Fruit fly (Drosophila melanogaster): ENCODE data around the gene trbl.

DNA sequence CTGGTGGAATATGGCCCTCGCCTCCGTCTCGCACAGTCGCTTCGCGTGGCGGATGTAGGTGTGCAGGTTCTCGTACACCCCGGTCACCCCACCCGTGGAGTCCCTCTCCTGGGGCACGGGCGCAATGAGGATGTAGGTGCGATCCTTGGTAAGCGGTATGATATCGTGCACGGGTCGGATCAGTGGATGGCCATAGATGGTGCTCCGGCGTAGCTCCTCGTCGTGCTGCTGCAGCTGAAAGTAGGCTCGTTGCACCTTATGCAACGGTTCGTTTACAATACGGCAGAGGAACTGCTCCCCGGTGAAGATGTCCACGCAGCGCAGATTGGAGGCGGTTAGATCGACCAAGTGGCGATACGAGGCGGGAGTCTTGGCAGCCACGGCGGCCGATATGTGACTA, 894 bp downstream of the trbl start:
- TF ChIP-seq gl (tag; optimal IDR thresholded peaks at IDR 0.05) (no peak), CG12605 (GFP tag; IDR thresholded peaks at IDR 0.05) (no peak), CG4496 (GFP tag; IDR thresholded peaks at IDR 0.05) (0 out of 3 replicates have a peak, but pooled peaks have one; percentile 13), CG9948 (tag; optimal IDR thresholded peaks at IDR 0.05) (no peak), EcR (GFP tag; optimal IDR thresholded peaks at IDR 0.05) (no peak), Pif1B (GFP tag; optimal IDR thresholded peaks at IDR 0.05) (no peak), CG32121 (GFP tag; IDR thresholded peaks at IDR 0.05) (no peak), CG10348 (GFP tag; IDR thresholded peaks at IDR 0.05) (no peak), rn (GFP tag; IDR thresholded peaks at IDR 0.05) (no peak)
